Worm (Caenorhabditis elegans) whole organism, late embryonic: ENCODE data around the gene Y57G11C.14.

ENCODE experiments used
- F13H6.1 ChIP-seq: sonication (generic microtip); optimal IDR thresholded peaks from 2 replicates; lab custom pipeline; 2016; ENCODE audit warnings: missing genetic modification characterization, missing compliant biosample characterization
- ama-1 ChIP-seq: fragments of 150-350 bp; optimal IDR thresholded peaks from 2 replicates; lab custom pipeline; 2014
- dve-1 ChIP-seq: sonication (generic microtip); optimal IDR thresholded peaks from 2 replicates; lab custom pipeline; 2017; ENCODE audit warnings: antibody characterized with exemption, mild to moderate bottlenecking, missing genetic modification characterization, missing compliant biosample characterization
- elt-2 ChIP-seq: sonication (generic microtip); optimal IDR thresholded peaks from 2 replicates; lab custom pipeline; 2016; ENCODE audit warnings: missing genetic modification reagents, missing genetic modification characterization, missing compliant biosample characterization
- fkh-10 ChIP-seq: fragments of 150-350 bp; optimal IDR thresholded peaks from 2 replicates; lab custom pipeline; 2014; ENCODE audit warnings: missing biosample characterization, missing genetic modification reagents, missing genetic modification characterization
- lin-11 ChIP-seq: fragments of 200-800 bp; sonication (Bioruptor generic); optimal IDR thresholded peaks from 2 replicates; lab custom pipeline; 2018; ENCODE audit warnings: mild to moderate bottlenecking, missing genetic modification characterization, missing compliant biosample characterization
- nhr-232 ChIP-seq: sonication (generic microtip); optimal IDR thresholded peaks from 2 replicates; lab custom pipeline; 2016; ENCODE audit warnings: missing genetic modification characterization, missing compliant biosample characterization
- pag-3 ChIP-seq: sonication (generic microtip); optimal IDR thresholded peaks from 2 replicates; lab custom pipeline; 2016; ENCODE audit warnings: missing compliant biosample characterization, missing genetic modification characterization, borderline replicate concordance
- pha-4 ChIP-seq: fragments of 150-350 bp; optimal IDR thresholded peaks from 2 replicates; lab custom pipeline; 2018; ENCODE audit warnings: missing biosample characterization, missing genetic modification reagents, missing genetic modification characterization
- pqm-1 ChIP-seq: sonication (generic microtip); optimal IDR thresholded peaks from 2 replicates; lab custom pipeline; 2016; ENCODE audit warnings: missing genetic modification characterization, missing compliant biosample characterization
- sox-4 ChIP-seq: sonication (generic microtip); optimal IDR thresholded peaks from 2 replicates; lab custom pipeline; 2017; ENCODE audit warnings: mild to moderate bottlenecking, missing genetic modification characterization, inconsistent platforms, missing compliant biosample characterization
- unc-42 ChIP-seq: sonication (generic microtip); optimal IDR thresholded peaks from 2 replicates; lab custom pipeline; 2016; ENCODE audit warnings: missing genotype, missing genetic modification characterization, missing compliant biosample characterization
- unc-55 ChIP-seq: sonication (generic microtip); optimal IDR thresholded peaks from 2 replicates; lab custom pipeline; 2017; ENCODE audit warnings: missing biosample characterization, missing genetic modification reagents, missing genetic modification characterization

- no peak for TF ChIP-seq unc-42
- no peak for TF ChIP-seq pag-3 (tag; lab: Kevin White, UChicago)
- TF ChIP-seq nhr-232 = no peak
- no peak for TF ChIP-seq pqm-1 (tag; lab: Kevin White, UChicago)
- no peak for TF ChIP-seq lin-11 (tag; lab: Kevin White, UChicago)
- TF ChIP-seq ama-1 (lab: Kevin White, UChicago) = no peak
- TF ChIP-seq sox-4 (tag; lab: Kevin White, UChicago) = no peak
- TF ChIP-seq dve-1 (tag; lab: Kevin White, UChicago) = no peak
- no peak for TF ChIP-seq unc-55 (GFP tag; lab: Kevin White, UChicago)
- no peak for TF ChIP-seq fkh-10
- TF ChIP-seq pha-4 (tag; lab: Kevin White, UChicago) = no peak
- no peak for TF ChIP-seq elt-2 (tag; lab: Kevin White, UChicago)
- no peak for TF ChIP-seq F13H6.1 (tag; lab: Kevin White, UChicago)
These were observed 28.4 kb upstream of the Y57G11C.14 start for ce11 chrIV:14770663-14771062.
